Worm (Caenorhabditis elegans) whole organism, early embryonic: Measurements from ENCODE around the gene F28H6.7.

ENCODE experiments used
- aly-1 ChIP-seq: sonication (generic microtip); optimal IDR thresholded peaks from 2 replicates; lab custom pipeline; 2016; ENCODE audit warnings: missing genetic modification characterization, missing compliant biosample characterization
- ama-1 ChIP-seq: fragments of 150-350 bp; optimal IDR thresholded peaks from 2 replicates; lab custom pipeline; 2014
- ets-7 ChIP-seq: sonication (generic microtip); optimal IDR thresholded peaks from 2 replicates; lab custom pipeline; 2016; ENCODE audit warnings: missing genotype, missing genetic modification characterization, missing compliant biosample characterization
- flt-1 ChIP-seq: fragments of 200-800 bp; sonication (Bioruptor generic); IDR thresholded peaks from 2 replicates; pipeline ENCODE4 v1.3.6; 2022; ENCODE audit warnings: missing genetic modification characterization, missing compliant biosample characterization
- hmbx-1 ChIP-seq: sonication (generic microtip); optimal IDR thresholded peaks from 2 replicates; lab custom pipeline; 2016; ENCODE audit warnings: mild to moderate bottlenecking, missing genetic modification characterization, missing compliant biosample characterization
- hmg-4 ChIP-seq: fragments of 200-800 bp; sonication (Bioruptor generic); optimal IDR thresholded peaks from 2 replicates; lab custom pipeline; 2018; ENCODE audit warnings: mild to moderate bottlenecking, missing genetic modification characterization, missing compliant biosample characterization
- scrt-1 ChIP-seq: fragments of 200-800 bp; sonication (Bioruptor generic); IDR thresholded peaks from 2 replicates; pipeline ENCODE4 v1.3.6; 2022; ENCODE audit warnings: missing genetic modification characterization, missing compliant biosample characterization

ce11 chrX:14102474-14102873 lies 13.4 kb upstream of the F28H6.7 start:
- TF ChIP-seq ets-7 (tag; lab: Kevin White, UChicago) (no peak), flt-1 (no peak), scrt-1 (GFP tag; lab: Robert Waterston, UW) (no peak), aly-1 (tag; lab: Kevin White, UChicago) (no peak), hmg-4 (no peak), ama-1 (lab: Kevin White, UChicago) (no peak), hmbx-1 (tag; lab: Kevin White, UChicago) (no peak)
